Fruit fly (Drosophila melanogaster) whole organism, embryonic: ENCODE measurements around the gene Ret.

Experiments used
- Awh ChIP-seq: fragments of 200-800 bp; sonication (Bioruptor generic); IDR thresholded peaks from 2 replicates; pipeline ENCODE4, ENCODE4 v1.3.6; 2022; ENCODE audit warnings: missing biosample characterization, missing genetic modification characterization
- Bgb ChIP-seq: fragments of 200-800 bp; sonication (Bioruptor generic); IDR thresholded peaks from 2 replicates; pipeline ENCODE4 v1.3.6; 2022; ENCODE audit warnings: missing biosample characterization, missing genetic modification characterization; ENCODE audit not compliant: partially characterized antibody
- BtbVII ChIP-seq: fragments of 200-800 bp; sonication (Bioruptor generic); optimal IDR thresholded peaks from 3 replicates; lab custom pipeline; 2017; ENCODE audit warnings: missing biosample characterization, mild to moderate bottlenecking, missing genetic modification characterization
- CG10209 ChIP-seq: fragments of 200-800 bp; sonication (Bioruptor generic); optimal IDR thresholded peaks from 3 replicates; lab custom pipeline; 2017; ENCODE audit warnings: missing biosample characterization, mild to moderate bottlenecking, missing genetic modification characterization, missing genetic modification reagents
- CG10366 ChIP-seq: fragments of 200-800 bp; sonication (Bioruptor generic); IDR thresholded peaks from 2 replicates; pipeline ENCODE4 v1.3.6; 2022; ENCODE audit warnings: missing biosample characterization, missing genetic modification characterization
- CG12769 ChIP-seq: fragments of 200-800 bp; sonication (Bioruptor generic); optimal IDR thresholded peaks from 2 replicates; lab custom pipeline; 2019; ENCODE audit warnings: missing biosample characterization, mild to moderate bottlenecking, missing genetic modification characterization, moderate library complexity
- CG12942 ChIP-seq: fragments of 200-800 bp; sonication (Bioruptor generic); optimal IDR thresholded peaks from 3 replicates; lab custom pipeline; 2016; ENCODE audit warnings: missing biosample characterization, missing genetic modification characterization
- CG15011 ChIP-seq: fragments of 200-800 bp; sonication (Bioruptor generic); optimal IDR thresholded peaks from 3 replicates; lab custom pipeline; 2018; ENCODE audit warnings: missing biosample characterization, mild to moderate bottlenecking, missing genetic modification characterization
- CG1529 ChIP-seq: fragments of 200-800 bp; sonication (Bioruptor generic); optimal IDR thresholded peaks from 3 replicates; lab custom pipeline; 2018; ENCODE audit warnings: missing biosample characterization, missing genetic modification characterization
- CG15479 ChIP-seq: fragments of 200-800 bp; sonication (Bioruptor generic); optimal IDR thresholded peaks from 3 replicates; lab custom pipeline; 2019; ENCODE audit warnings: missing biosample characterization, mild to moderate bottlenecking, missing genetic modification characterization, moderate library complexity
- CG15514 ChIP-seq: fragments of 200-800 bp; sonication (Bioruptor generic); optimal IDR thresholded peaks from 3 replicates; lab custom pipeline; 2017; ENCODE audit warnings: missing biosample characterization, missing genetic modification characterization, mild to moderate bottlenecking, moderate library complexity, missing genetic modification reagents
- CG17328 ChIP-seq: fragments of 200-800 bp; sonication (Bioruptor generic); IDR thresholded peaks from 2 replicates; pipeline ENCODE4 v1.3.6; 2022; ENCODE audit warnings: missing biosample characterization, missing genetic modification characterization
- CG17359 ChIP-seq: fragments of 200-800 bp; sonication (Bioruptor generic); optimal IDR thresholded peaks from 3 replicates; lab custom pipeline; 2018; ENCODE audit warnings: missing biosample characterization, mild to moderate bottlenecking, missing genetic modification characterization, moderate library complexity
- CG17385 ChIP-seq: fragments of 200-800 bp; sonication (Bioruptor generic); optimal IDR thresholded peaks from 3 replicates; lab custom pipeline; 2018; ENCODE audit warnings: missing biosample characterization, mild to moderate bottlenecking, missing genetic modification characterization
- CG2889 ChIP-seq: fragments of 200-800 bp; sonication (Bioruptor generic); IDR thresholded peaks from 3 replicates; pipeline ENCODE4 v1.3.6; 2022; ENCODE audit warnings: missing biosample characterization, missing genetic modification characterization
- CG3065 ChIP-seq: fragments of 200-800 bp; sonication (Bioruptor generic); optimal IDR thresholded peaks from 2 replicates; lab custom pipeline; 2016; ENCODE audit warnings: missing biosample characterization, missing genetic modification characterization
- CG3163 ChIP-seq: fragments of 200-800 bp; sonication (Bioruptor generic); optimal IDR thresholded peaks from 3 replicates; lab custom pipeline; 2016; ENCODE audit warnings: missing biosample characterization, missing genetic modification characterization
- CG32532 ChIP-seq: fragments of 200-800 bp; sonication (Bioruptor generic); IDR thresholded peaks from 2 replicates; pipeline ENCODE4 v1.3.6; 2022; ENCODE audit warnings: missing biosample characterization, missing genetic modification characterization
- CG34422 ChIP-seq: fragments of 200-800 bp; sonication (Bioruptor generic); IDR thresholded peaks from 3 replicates; pipeline ENCODE4 v1.3.6; 2022; ENCODE audit warnings: missing biosample characterization, missing genetic modification characterization
- CG4282 ChIP-seq: fragments of 200-800 bp; sonication (Bioruptor generic); optimal IDR thresholded peaks from 2 replicates; lab custom pipeline; 2016; ENCODE audit warnings: missing biosample characterization, missing genetic modification characterization
- CG5245 ChIP-seq: fragments of 200-800 bp; sonication (Bioruptor generic); optimal IDR thresholded peaks from 3 replicates; lab custom pipeline; 2016; ENCODE audit warnings: missing biosample characterization, missing genetic modification characterization
- CG6791 ChIP-seq: fragments of 200-800 bp; sonication (Bioruptor generic); IDR thresholded peaks from 3 replicates; pipeline ENCODE4 v1.3.6; 2022; ENCODE audit warnings: missing biosample characterization, missing genetic modification characterization; ENCODE audit not compliant: partially characterized antibody
- CG7928 ChIP-seq: fragments of 200-800 bp; sonication (Bioruptor generic); optimal IDR thresholded peaks from 2 replicates; lab custom pipeline; 2017; ENCODE audit warnings: missing biosample characterization, mild to moderate bottlenecking, missing genetic modification characterization
- CG7987 ChIP-seq: fragments of 200-800 bp; sonication (Bioruptor generic); optimal IDR thresholded peaks from 2 replicates; lab custom pipeline; 2018; ENCODE audit warnings: missing biosample characterization, mild to moderate bottlenecking, missing genetic modification characterization, moderate library complexity
- CG9876 ChIP-seq: fragments of 200-800 bp; sonication (Bioruptor generic); optimal IDR thresholded peaks from 2 replicates; lab custom pipeline; 2016; ENCODE audit warnings: missing biosample characterization, missing genetic modification characterization
- CG9932 ChIP-seq: fragments of 200-800 bp; sonication (Bioruptor generic); IDR thresholded peaks from 2 replicates; pipeline ENCODE4 v1.3.6; 2022; ENCODE audit warnings: missing biosample characterization, missing genetic modification characterization
- CTCF ChIP-seq: fragments of 200-800 bp; sonication (Bioruptor generic); optimal IDR thresholded peaks from 2 replicates; lab custom pipeline; 2017; ENCODE audit warnings: missing biosample characterization, mild to moderate bottlenecking, missing genetic modification characterization, moderate library complexity
- D19A ChIP-seq: fragments of 200-800 bp; optimal IDR thresholded peaks from 3 replicates; lab custom pipeline; 2019; ENCODE audit warnings: missing biosample characterization, mild to moderate bottlenecking, missing genetic modification characterization, moderate library complexity
- Dref ChIP-seq: fragments of 200-800 bp; sonication (Bioruptor generic); IDR thresholded peaks from 2 replicates; pipeline ENCODE4 v1.3.6; 2022; ENCODE audit warnings: missing biosample characterization, missing genetic modification characterization
- HLH4C ChIP-seq: fragments of 200-800 bp; sonication (Bioruptor generic); IDR thresholded peaks from 3 replicates; pipeline ENCODE4 v1.3.6; 2022; ENCODE audit warnings: missing biosample characterization, missing genetic modification characterization; ENCODE audit not compliant: partially characterized antibody
- HmgD ChIP-seq: fragments of 200-800 bp; sonication (Bioruptor generic); optimal IDR thresholded peaks from 3 replicates; lab custom pipeline; 2016; ENCODE audit warnings: missing biosample characterization, missing genetic modification characterization
- Hmr ChIP-seq: fragments of 200-800 bp; sonication (Bioruptor generic); optimal IDR thresholded peaks from 3 replicates; lab custom pipeline; 2017; ENCODE audit warnings: mild to moderate bottlenecking, missing biosample characterization, missing genetic modification reagents, missing genetic modification characterization
- NC2β ChIP-seq: fragments of 200-800 bp; sonication (Bioruptor generic); optimal IDR thresholded peaks from 2 replicates; lab custom pipeline; 2016; ENCODE audit warnings: missing biosample characterization, missing genetic modification characterization
- Rfx ChIP-seq: fragments of 200-800 bp; sonication (Bioruptor generic); IDR thresholded peaks from 2 replicates; pipeline ENCODE4 v1.3.6; 2022; ENCODE audit warnings: missing biosample characterization, missing genetic modification characterization
- Sry-β ChIP-seq: fragments of 200-800 bp; sonication (Bioruptor generic); optimal IDR thresholded peaks from 2 replicates; lab custom pipeline; 2018; ENCODE audit warnings: missing biosample characterization, mild to moderate bottlenecking, missing genetic modification characterization, moderate library complexity
- Ssrp ChIP-seq: fragments of 200-800 bp; sonication (Bioruptor generic); optimal IDR thresholded peaks from 2 replicates; lab custom pipeline; 2018; ENCODE audit warnings: missing biosample characterization, mild to moderate bottlenecking, missing genetic modification characterization, moderate library complexity
- Stat92E ChIP-seq, 3 experiments: fragments of >200 bp in 2 of 3; fragments of 200-800 bp in 1 of 3; sonication (Bioruptor generic) in 1 of 3; optimal IDR thresholded peaks; 2 replicates each; lab custom pipeline; 2017 to 2019; ENCODE audit warnings: missing biosample characterization in 3 of 3, missing genetic modification characterization in 3 of 3, mild to moderate bottlenecking in 1 of 3, moderate library complexity in 1 of 3
- bigmax ChIP-seq: fragments of 200-800 bp; sonication (Bioruptor generic); optimal IDR thresholded peaks from 2 replicates; lab custom pipeline; 2018; ENCODE audit warnings: missing biosample characterization, mild to moderate bottlenecking, missing genetic modification characterization
- btn ChIP-seq: fragments of 200-800 bp; sonication (Bioruptor generic); optimal IDR thresholded peaks from 2 replicates; lab custom pipeline; 2016; ENCODE audit warnings: missing biosample characterization, missing genetic modification characterization
- chinmo ChIP-seq: fragments of 200-800 bp; sonication (Bioruptor generic); IDR thresholded peaks from 4 replicates; pipeline ENCODE4 v1.3.6; 2022; ENCODE audit warnings: missing biosample characterization, missing genetic modification characterization; ENCODE audit not compliant: partially characterized antibody
- dati ChIP-seq: fragments of 200-800 bp; sonication (Bioruptor generic); IDR thresholded peaks from 2 replicates; pipeline ENCODE4 v1.3.6; 2022; ENCODE audit warnings: missing biosample characterization, missing genetic modification characterization
- emc ChIP-seq: fragments of 200-800 bp; sonication (Bioruptor generic); optimal IDR thresholded peaks from 2 replicates; lab custom pipeline; 2016; ENCODE audit warnings: missing biosample characterization, missing genetic modification characterization
- en ChIP-seq: fragments of 200-800 bp; sonication (Bioruptor generic); optimal IDR thresholded peaks from 2 replicates; lab custom pipeline; 2016; ENCODE audit warnings: missing biosample characterization, missing genetic modification characterization
- her ChIP-seq: fragments of 200-800 bp; sonication (Bioruptor generic); optimal IDR thresholded peaks from 2 replicates; lab custom pipeline; 2016; ENCODE audit warnings: missing biosample characterization, missing genetic modification characterization
- maf-S ChIP-seq: fragments of 200-800 bp; sonication (Bioruptor generic); optimal IDR thresholded peaks from 2 replicates; lab custom pipeline; 2016; ENCODE audit warnings: missing biosample characterization, missing genetic modification characterization
- nerfin-2 ChIP-seq: fragments of 200-800 bp; sonication (Bioruptor generic); IDR thresholded peaks from 2 replicates; pipeline ENCODE4 v1.3.6; 2022; ENCODE audit warnings: missing biosample characterization, missing genetic modification characterization; ENCODE audit not compliant: partially characterized antibody
- otp ChIP-seq: fragments of 200-800 bp; sonication (Bioruptor generic); IDR thresholded peaks from 3 replicates; pipeline ENCODE4, ENCODE4 v1.3.6; 2022; ENCODE audit warnings: missing biosample characterization, missing genetic modification characterization
- pb ChIP-seq: fragments of 200-800 bp; sonication (Bioruptor generic); optimal IDR thresholded peaks from 3 replicates; lab custom pipeline; 2016; ENCODE audit warnings: missing biosample characterization, missing genetic modification characterization
- pfk ChIP-seq: fragments of 200-800 bp; sonication (Bioruptor generic); optimal IDR thresholded peaks from 2 replicates; lab custom pipeline; 2018; ENCODE audit warnings: missing biosample characterization, mild to moderate bottlenecking, missing genetic modification characterization, moderate library complexity
- pita ChIP-seq: fragments of 200-800 bp; sonication (Bioruptor generic); optimal IDR thresholded peaks from 2 replicates; lab custom pipeline; 2017; ENCODE audit warnings: missing biosample characterization, mild to moderate bottlenecking, missing genetic modification characterization

The Ret gene

DNA sequence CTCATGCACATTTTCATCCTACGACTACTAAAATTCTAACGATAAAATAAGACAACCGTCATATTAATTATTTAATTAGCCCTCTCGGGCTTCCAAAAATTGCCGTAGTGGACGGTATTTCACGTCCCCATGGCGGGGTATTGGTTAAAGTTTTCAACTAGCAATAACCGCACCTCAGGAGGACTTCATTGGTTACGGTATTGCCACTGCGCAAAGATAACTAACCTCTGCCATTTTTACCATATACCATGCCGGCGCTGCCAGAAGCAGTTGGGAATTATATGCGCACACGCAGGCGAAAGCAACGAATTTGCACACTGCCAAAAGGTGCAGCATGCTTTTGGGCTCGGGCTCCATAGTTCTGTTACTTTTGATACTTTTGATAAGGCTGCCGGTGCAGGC, 16.4 kb upstream of the Ret start (continued):
- TF ChIP-seq CG7987 (GFP tag; lab: Kevin White, UChicago) (no peak), CG17328 (peak; percentile 57), Dref (GFP tag; lab: Robert Waterston, UW) (no peak), Hmr (GFP tag; lab: Kevin White, UChicago) (peak; percentile 20), CG15479 (GFP tag; lab: Kevin White, UChicago) (peak; percentile 21), Sry-β (GFP tag; lab: Kevin White, UChicago) (no peak), CG6791 (GFP tag; lab: Robert Waterston, UW) (peak; percentile 67; the same call in 2 of the 3 replicates), CG9876 (GFP tag; lab: Kevin White, UChicago) (peak; percentile 7), CG9932 (GFP tag; lab: Robert Waterston, UW) (0 out of 2 replicates have a peak, but pooled peaks have one; percentile 7), CG12769 (tag; lab: Kevin White, UChicago) (peak; percentile 52), emc (GFP tag; lab: Kevin White, UChicago) (no peak), btn (peak; percentile 12), pita (no peak), CG1529 (GFP tag; lab: Kevin White, UChicago) (peak; percentile 31), CG3065 (GFP tag; lab: Kevin White, UChicago) (no peak), CG7928 (GFP tag; lab: Kevin White, UChicago) (no peak), Ssrp (tag; lab: Kevin White, UChicago) (no peak), Rfx (GFP tag; lab: Robert Waterston, UW) (peak; percentile 42; the same call in 1 of the 2 replicates), D19A (tag; lab: Kevin White, UChicago) (peak; percentile 29), CG15514 (GFP tag; lab: Kevin White, UChicago) (peak; percentile 36), CG34422 (GFP tag; lab: Robert Waterston, UW) (no peak), nerfin-2 (GFP tag; lab: Robert Waterston, UW) (peak; percentile 21; the same call in 1 of the 2 replicates), CG17385 (GFP tag; lab: Kevin White, UChicago) (peak; percentile 32), CG10366 (GFP tag; lab: Robert Waterston, UW) (no peak), CTCF (GFP tag; lab: Kevin White, UChicago) (no peak), CG15011 (GFP tag; lab: Kevin White, UChicago) (no peak), maf-S (no peak), pb (peak; percentile 3), CG4282 (peak; percentile 24), CG17359 (tag; lab: Kevin White, UChicago) (peak; percentile 53), her (peak; percentile 49), chinmo (GFP tag; lab: Robert Waterston, UW) (0 out of 4 replicates have a peak, but pooled peaks have one; percentile 63), bigmax (GFP tag; lab: Kevin White, UChicago) (peak; percentile 63), otp (GFP tag; lab: Robert Waterston, UW) (peak; percentile 73; the same call in 2 of the 3 replicates), CG3163 (GFP tag; lab: Kevin White, UChicago) (peak; percentile 9), CG12942 (GFP tag; lab: Kevin White, UChicago) (peak; percentile 5), CG2889 (GFP tag; lab: Robert Waterston, UW) (0 out of 3 replicates have a peak, but pooled peaks have one; percentile 36), dati (no peak), CG5245 (GFP tag; lab: Kevin White, UChicago) (peak; percentile 62), CG10209 (GFP tag; lab: Kevin White, UChicago) (peak; percentile 53), en (GFP tag; lab: Kevin White, UChicago) (no peak), NC2β (GFP tag; lab: Kevin White, UChicago) (peak; percentile 56), Stat92E (GFP tag; optimal IDR thresholded peaks at IDR 0.05; lab: Kevin White, UChicago) (peak in 1 of 3 experiments; percentile 57), HmgD (GFP tag; lab: Kevin White, UChicago) (peak; percentile 19), Bgb (peak; percentile 78), CG32532 (GFP tag; lab: Robert Waterston, UW) (no peak; the same call in none of the 2 replicates), Awh (GFP tag; lab: Robert Waterston, UW) (peak; percentile 20; the same call in 1 of the 2 replicates), BtbVII (GFP tag; lab: Kevin White, UChicago) (no peak), HLH4C (GFP tag; lab: Robert Waterston, UW) (peak; percentile 29; the same call in 1 of the 3 replicates), pfk (peak; percentile 28)
